Worm (Caenorhabditis elegans): Measurements from ENCODE around the gene mec-15.

The mec-15 gene

DNA sequence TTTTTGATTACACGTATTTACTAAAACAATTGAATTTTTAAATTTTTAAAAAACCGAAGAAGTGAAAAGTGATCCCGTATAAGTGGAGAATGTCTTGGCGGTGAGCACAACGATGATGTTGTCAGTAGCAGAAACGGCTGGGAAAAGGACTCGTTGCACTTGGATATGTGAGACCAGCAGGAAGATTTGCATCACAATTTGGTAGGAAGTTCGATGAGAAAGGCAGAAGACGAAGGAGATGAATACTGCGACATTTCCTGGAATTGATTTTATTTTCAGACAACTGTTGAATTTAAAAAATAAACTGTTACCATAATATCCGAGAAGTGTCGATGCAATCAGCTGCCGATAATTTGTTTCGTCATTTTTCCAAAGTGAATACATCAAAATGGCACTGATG, 39.6 kb downstream of the mec-15 start, which contains the start of gene R05H5.4:
Gene R05H5.4, minus strand, starts transcription at position 101 of the 400 bp plus-strand sequence.
- TF ChIP-seq pqm-1 (tag; optimal IDR thresholded peaks at IDR 0.05) (no peak), zip-5 (tag; optimal IDR thresholded peaks at IDR 0.05) (no peak), nhr-232 (tag; optimal IDR thresholded peaks at IDR 0.05) (no peak), odd-2 (tag; optimal IDR thresholded peaks at IDR 0.05) (no peak), elt-2 (tag; optimal IDR thresholded peaks at IDR 0.05) (no peak), ets-4 (tag; optimal IDR thresholded peaks at IDR 0.05) (no peak), sox-4 (tag; optimal IDR thresholded peaks at IDR 0.05) (no peak), pha-2 (tag; optimal IDR thresholded peaks at IDR 0.05) (no peak), C38D4.7 (GFP tag; optimal IDR thresholded peaks at IDR 0.05) (no peak), hlh-30 (tag; optimal IDR thresholded peaks at IDR 0.05; ENCODE audit: insufficient read depth) (no peak), nfya-1 (tag; optimal IDR thresholded peaks at IDR 0.05) (no peak), ahr-1 (tag; optimal IDR thresholded peaks at IDR 0.05) (no peak), unc-3 (GFP tag; conservative IDR thresholded peaks at IDR 0.05) (no peak), unc-3 (tag; optimal IDR thresholded peaks at IDR 0.05) (no peak)

DNA sequence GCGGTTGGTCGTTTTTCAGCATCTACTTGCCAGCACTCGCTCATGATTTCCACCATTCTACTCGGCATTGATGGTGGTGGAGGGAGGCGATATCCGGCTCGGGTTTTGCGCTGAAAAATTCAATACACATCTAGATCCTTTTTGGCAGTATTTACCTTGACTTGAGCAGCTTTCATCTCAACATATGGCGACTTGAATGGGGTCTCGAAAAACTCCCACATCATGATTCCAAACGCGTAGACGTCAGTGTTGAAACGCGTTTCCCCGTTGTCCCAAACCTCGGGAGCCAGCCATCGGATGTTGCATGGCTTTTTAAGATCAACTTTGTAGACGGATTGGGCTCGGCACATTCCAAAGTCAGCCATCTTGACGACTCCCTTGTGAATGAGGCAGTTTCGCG, 41.0 kb downstream of the mec-15 start:
- TF ChIP-seq fax-1 (tag; optimal IDR thresholded peaks at IDR 0.05) (no peak), ceh-48 (tag; optimal IDR thresholded peaks at IDR 0.05) (no peak), hlh-15 (tag; optimal IDR thresholded peaks at IDR 0.05) (no peak), ceh-24 (tag; optimal IDR thresholded peaks at IDR 0.05) (no peak), ahr-1 (tag; optimal IDR thresholded peaks at IDR 0.05) (no peak), dve-1 (tag; optimal IDR thresholded peaks at IDR 0.05) (no peak), odd-2 (tag; optimal IDR thresholded peaks at IDR 0.05) (no peak), npax-4 (tag; optimal IDR thresholded peaks at IDR 0.05) (no peak), nhr-11 (tag; optimal IDR thresholded peaks at IDR 0.05) (no peak), F13H6.1 (tag; optimal IDR thresholded peaks at IDR 0.05) (no peak), madf-2 (tag; optimal IDR thresholded peaks at IDR 0.05) (no peak), tbx-2 (tag; optimal IDR thresholded peaks at IDR 0.05) (no peak), hlh-6 (tag; optimal IDR thresholded peaks at IDR 0.05) (no peak)

DNA sequence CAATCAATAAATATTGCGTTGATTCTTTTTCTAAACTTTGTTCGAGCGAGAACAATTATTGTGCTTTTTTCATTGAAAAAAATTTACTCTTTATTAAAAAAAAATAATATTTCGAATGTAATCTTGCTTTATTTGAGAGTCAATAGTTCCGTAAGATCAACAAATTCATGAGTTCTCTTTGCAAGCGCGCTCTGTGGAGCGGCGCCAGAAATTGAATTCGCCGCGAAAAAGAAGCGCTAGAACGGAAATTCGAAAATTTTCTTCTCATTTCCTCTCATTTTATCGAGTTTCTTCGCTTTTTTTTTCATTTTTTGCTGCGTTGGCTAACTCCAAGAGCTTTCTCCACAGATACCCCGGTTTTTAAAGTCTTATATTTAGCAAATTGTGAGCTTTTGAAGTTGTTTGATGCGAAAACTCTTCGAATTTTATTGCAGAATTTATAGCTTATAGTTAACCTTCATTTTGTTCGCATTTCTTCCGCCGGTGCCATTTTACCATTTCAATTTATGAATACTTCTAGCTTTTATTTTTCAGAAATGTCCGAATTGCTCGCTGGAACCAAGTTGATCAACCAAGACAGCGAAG, 42.3 kb downstream of the mec-15 start, which contains the start of gene R05H5.3:
Gene R05H5.3, plus strand, starts transcription at position 535 of the 585 bp plus-strand sequence.
- no peak for TF ChIP-seq sox-4 (tag; optimal IDR thresholded peaks at IDR 0.05)
- no peak for TF ChIP-seq ceh-14 (tag; optimal IDR thresholded peaks at IDR 0.05)
- no peak for TF ChIP-seq fax-1 (tag; optimal IDR thresholded peaks at IDR 0.05)
- TF ChIP-seq hlh-13 (GFP tag; optimal IDR thresholded peaks at IDR 0.05): no peak
- TF ChIP-seq unc-42 (tag; optimal IDR thresholded peaks at IDR 0.05): peak; percentile 55

DNA sequence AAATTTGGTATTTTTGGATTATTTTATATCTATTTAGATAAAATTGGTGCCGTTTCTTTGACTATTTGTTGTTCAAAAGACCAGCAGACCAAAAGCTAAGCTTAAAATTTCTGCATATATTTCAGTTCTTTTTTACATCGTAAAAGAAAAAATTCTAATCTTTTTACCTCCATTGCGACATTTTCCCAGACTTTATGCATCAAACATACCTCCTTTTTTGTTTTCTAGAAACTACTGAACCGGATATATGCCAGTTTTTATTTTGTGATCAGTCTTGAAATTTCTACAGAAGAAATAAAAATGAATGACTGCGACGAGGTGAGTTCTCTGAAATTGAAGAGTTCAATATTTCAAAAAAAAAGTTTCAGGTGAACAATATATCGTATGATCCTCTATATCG, 44.9 kb downstream of the mec-15 start, which contains the start of gene srb-6:
Gene srb-6, plus strand, starts transcription at position 301 of the 400 bp plus-strand sequence.
- no peak for TF ChIP-seq hlh-15 (tag; optimal IDR thresholded peaks at IDR 0.05)
- no peak for TF ChIP-seq lim-6 (tag; optimal IDR thresholded peaks at IDR 0.05)
- no peak for TF ChIP-seq nhr-232 (tag; optimal IDR thresholded peaks at IDR 0.05)
- TF ChIP-seq ztf-16 (tag; optimal IDR thresholded peaks at IDR 0.05): no peak
- no peak for TF ChIP-seq elt-4 (tag; optimal IDR thresholded peaks at IDR 0.05)
- TF ChIP-seq C08G9.2 (tag; optimal IDR thresholded peaks at IDR 0.05): no peak

DNA sequence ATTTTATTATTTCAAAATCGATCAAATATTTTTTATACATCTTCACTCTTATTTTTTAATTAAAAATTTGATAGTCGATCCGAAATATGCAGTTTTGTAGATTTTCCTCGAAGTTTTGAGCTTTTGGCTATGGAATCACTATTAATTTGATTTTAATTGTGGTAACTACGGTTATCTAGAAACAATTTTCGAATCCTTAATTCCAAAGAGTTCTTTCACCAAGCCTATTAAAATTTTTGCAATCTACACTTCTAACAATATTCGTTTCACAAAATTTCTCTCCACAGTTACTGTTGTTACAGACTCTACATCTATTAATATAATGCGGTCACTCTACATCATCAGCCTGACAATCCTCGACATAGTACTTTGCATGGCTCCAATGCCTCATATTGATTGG, 47.3 kb downstream of the mec-15 start, which contains the start of gene R05H5.7:
Gene R05H5.7, plus strand, starts transcription at position 301 of the 400 bp plus-strand sequence.
- TF ChIP-seq hlh-15 (tag; optimal IDR thresholded peaks at IDR 0.05) (no peak), npax-4 (tag; optimal IDR thresholded peaks at IDR 0.05) (no peak), pha-2 (tag; optimal IDR thresholded peaks at IDR 0.05) (no peak), mec-3 (tag; optimal IDR thresholded peaks at IDR 0.05; ENCODE audit: borderline replicate concordance) (no peak), ceh-2 (tag; optimal IDR thresholded peaks at IDR 0.05) (no peak), ceh-19 (GFP tag; optimal IDR thresholded peaks at IDR 0.05) (no peak), pag-3 (tag; optimal IDR thresholded peaks at IDR 0.05; ENCODE audit: borderline replicate concordance) (no peak), unc-3 (GFP tag; conservative IDR thresholded peaks at IDR 0.05) (no peak), unc-3 (tag; optimal IDR thresholded peaks at IDR 0.05) (no peak), ztf-16 (tag; optimal IDR thresholded peaks at IDR 0.05) (no peak), F13H6.1 (tag; optimal IDR thresholded peaks at IDR 0.05) (no peak), T23F11.4 (GFP tag; optimal IDR thresholded peaks at IDR 0.05) (no peak), syd-9 (tag; optimal IDR thresholded peaks at IDR 0.05) (no peak), ceh-34 (tag; optimal IDR thresholded peaks at IDR 0.05) (no peak), hlh-30 (tag; optimal IDR thresholded peaks at IDR 0.05; ENCODE audit: insufficient read depth) (no peak), ceh-48 (tag; optimal IDR thresholded peaks at IDR 0.05) (no peak), zip-5 (tag; optimal IDR thresholded peaks at IDR 0.05) (no peak), elt-2 (tag; optimal IDR thresholded peaks at IDR 0.05) (no peak)

All from whole organism, late embryonic.